Worm (Caenorhabditis elegans): Measurements from ENCODE around the gene nap-1.

The nap-1 gene

DNA sequence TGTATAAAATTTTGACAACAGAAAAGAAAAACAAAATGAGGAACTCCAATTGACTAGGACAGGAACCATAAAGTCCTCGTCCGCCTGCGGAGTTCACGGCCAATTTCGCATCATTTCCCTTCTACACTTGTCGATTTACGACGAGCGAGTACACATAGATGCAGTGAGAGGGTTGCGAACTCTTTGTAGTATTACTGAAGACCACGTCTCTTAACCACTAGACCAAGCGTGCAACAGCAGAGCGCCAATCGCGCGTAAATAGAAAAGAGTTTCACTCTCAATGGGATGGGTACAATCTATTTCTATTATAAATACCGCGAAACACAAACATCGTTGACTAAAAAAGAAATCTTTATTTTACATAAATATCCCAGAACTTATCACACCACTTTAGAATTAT lies 3.7 kb downstream of the nap-1 start (continued):
- TF ChIP-seq ets-5 (GFP tag; IDR thresholded peaks at IDR 0.05) (no peak), nhr-76 (tag; optimal IDR thresholded peaks at IDR 0.05) (no peak), lin-35 (GFP tag; optimal IDR thresholded peaks at IDR 0.05) (peak; percentile 78 to 88), aha-1 (tag; optimal IDR thresholded peaks at IDR 0.05) (no peak), zip-4 (GFP tag; optimal IDR thresholded peaks at IDR 0.05) (peak; percentile 44), dpl-1 (GFP tag; optimal IDR thresholded peaks at IDR 0.05) (peak; percentile 59 to 67 (median 65)), fkh-8 (tag; optimal IDR thresholded peaks at IDR 0.05) (peak; percentile 59), nhr-28 (tag; optimal IDR thresholded peaks at IDR 0.05) (no peak), unc-98 (GFP tag; IDR thresholded peaks at IDR 0.05) (no peak), nhr-90 (tag; optimal IDR thresholded peaks at IDR 0.05; ENCODE audit: poor library complexity) (peak; percentile 87), unc-130 (tag; optimal IDR thresholded peaks at IDR 0.05) (peak; percentile 62), nhr-84 (tag; optimal IDR thresholded peaks at IDR 0.05) (no peak), snu-23 (GFP tag; optimal IDR thresholded peaks at IDR 0.05) (peak; percentile 95), tbx-2 (tag; optimal IDR thresholded peaks at IDR 0.05) (peak; percentile 76), alr-1 (tag; optimal IDR thresholded peaks at IDR 0.05; ENCODE audit: borderline replicate concordance) (no peak), unc-30 (tag; optimal IDR thresholded peaks at IDR 0.05) (no peak), lsy-2 (tag; optimal IDR thresholded peaks at IDR 0.05) (peak; percentile 77 to 87), aly-2 (tag; optimal IDR thresholded peaks at IDR 0.05) (peak; percentile 79), Y116A8C.19 (tag; optimal IDR thresholded peaks at IDR 0.05; ENCODE audit: borderline replicate concordance) (no peak), C16A3.4 (tag; optimal IDR thresholded peaks at IDR 0.05) (peak; percentile 87), jun-1 (tag; optimal IDR thresholded peaks at IDR 0.05) (peak; percentile 19), nhr-20 (tag; optimal IDR thresholded peaks at IDR 0.05) (peak; percentile 91), blmp-1 (tag; optimal IDR thresholded peaks at IDR 0.05) (peak; percentile 44)

DNA sequence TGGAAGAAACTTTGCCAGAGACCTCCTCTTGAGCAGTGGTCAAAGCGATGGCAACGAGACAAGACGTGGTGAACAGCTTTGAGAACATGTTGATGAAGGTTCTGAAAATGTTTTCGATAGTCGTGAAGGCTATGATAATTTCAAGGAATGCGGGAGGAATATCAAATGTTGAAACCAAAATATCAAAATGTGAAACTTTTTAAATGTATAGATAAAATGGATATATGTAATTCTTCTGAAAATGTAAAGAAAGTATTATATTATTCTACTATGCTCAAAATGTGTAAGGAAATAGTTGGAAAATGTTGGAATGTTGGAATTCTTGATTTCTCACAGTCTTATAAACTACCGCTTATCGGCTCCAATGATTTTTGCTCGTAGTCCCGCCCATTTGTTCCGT lies 10.0 kb downstream of the nap-1 start, which contains the start of gene D2096.6:
TSS of gene D2096.6 (minus strand) at position 101 of the 400 bp plus-strand sequence.
- TF ChIP-seq lin-14 (GFP tag; optimal IDR thresholded peaks at IDR 0.05) (no peak), nhr-19 (GFP tag; conservative IDR thresholded peaks at IDR 0.05) (no peak), dpl-1 (GFP tag; optimal IDR thresholded peaks at IDR 0.05) (no peak), lin-39 (tag; optimal IDR thresholded peaks at IDR 0.05) (no peak), ztf-4 (tag; optimal IDR thresholded peaks at IDR 0.05) (no peak), nhr-11 (tag; optimal IDR thresholded peaks at IDR 0.05) (no peak), ceh-8 (GFP tag; optimal IDR thresholded peaks at IDR 0.05) (no peak), aly-2 (tag; optimal IDR thresholded peaks at IDR 0.05) (no peak), rnt-1 (tag; optimal IDR thresholded peaks at IDR 0.05) (no peak), unc-86 (tag; optimal IDR thresholded peaks at IDR 0.05) (no peak), nhr-84 (tag; optimal IDR thresholded peaks at IDR 0.05) (no peak), hpl-2 (GFP tag; optimal IDR thresholded peaks at IDR 0.05) (no peak), nhr-28 (tag; optimal IDR thresholded peaks at IDR 0.05) (no peak)

ce11 chrIV:8367887-8368286 lies 11.2 kb downstream of the nap-1 start:
- no peak for TF ChIP-seq unc-30 (tag; optimal IDR thresholded peaks at IDR 0.05)
- no peak for TF ChIP-seq hpl-2 (GFP tag; optimal IDR thresholded peaks at IDR 0.05)
- TF ChIP-seq C16A3.4 (tag; optimal IDR thresholded peaks at IDR 0.05) = no peak
- no peak for TF ChIP-seq efl-3 (GFP tag; optimal IDR thresholded peaks at IDR 0.05)
- no peak for TF ChIP-seq ztf-4 (tag; optimal IDR thresholded peaks at IDR 0.05)
- TF ChIP-seq jun-1 (tag; optimal IDR thresholded peaks at IDR 0.05) = no peak
- no peak for TF ChIP-seq hlh-4 (tag; optimal IDR thresholded peaks at IDR 0.05)
- TF ChIP-seq grh-1 (GFP tag; IDR thresholded peaks at IDR 0.05) = no peak

DNA sequence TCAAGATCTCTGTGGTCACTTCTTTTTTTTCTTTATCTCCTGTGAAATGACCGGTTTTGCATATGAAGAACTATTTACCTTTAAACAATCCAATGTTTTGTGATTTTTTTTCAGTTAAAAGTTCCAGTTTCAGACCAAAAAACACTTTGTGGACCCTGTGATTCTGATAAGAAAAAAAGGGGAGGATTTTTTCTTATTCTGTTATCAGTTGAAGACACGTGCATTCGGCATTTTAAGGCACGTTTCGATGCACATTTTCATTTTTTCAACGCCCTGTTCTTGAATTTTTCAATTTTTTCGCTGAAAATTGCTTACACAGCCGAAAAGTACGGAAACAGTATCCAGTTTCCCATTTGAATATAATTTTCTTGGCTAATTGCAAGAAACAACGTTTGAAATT lies 12.8 kb downstream of the nap-1 start, which contains the start of gene aagr-1:
TSS of gene aagr-1 (plus strand) at position 227 of the 400 bp plus-strand sequence.
- TF ChIP-seq F16B12.6 (tag; optimal IDR thresholded peaks at IDR 0.05) (no peak), elt-2 (tag; optimal IDR thresholded peaks at IDR 0.05) (peak; percentile 67), efl-3 (GFP tag; optimal IDR thresholded peaks at IDR 0.05) (no peak), lin-35 (GFP tag; optimal IDR thresholded peaks at IDR 0.05) (peak in 1 of 2 experiments; percentile 5), fkh-8 (tag; optimal IDR thresholded peaks at IDR 0.05) (no peak), swsn-7 (tag; optimal IDR thresholded peaks at IDR 0.05) (no peak), ceh-82 (tag; optimal IDR thresholded peaks at IDR 0.05) (no peak), lin-14 (GFP tag; optimal IDR thresholded peaks at IDR 0.05) (no peak), ceh-8 (GFP tag; optimal IDR thresholded peaks at IDR 0.05) (no peak), lsy-2 (tag; optimal IDR thresholded peaks at IDR 0.05) (no peak), unc-30 (tag; optimal IDR thresholded peaks at IDR 0.05) (no peak), fos-1 (tag; optimal IDR thresholded peaks at IDR 0.05) (no peak), fkh-10 (GFP tag; optimal IDR thresholded peaks at IDR 0.05) (no peak), ztf-11 (tag; optimal IDR thresholded peaks at IDR 0.05) (no peak), ceh-88 (GFP tag; IDR thresholded peaks at IDR 0.05) (no peak), snpc-4 (tag; optimal IDR thresholded peaks at IDR 0.05) (no peak), hlh-17 (GFP tag; optimal IDR thresholded peaks at IDR 0.05; ENCODE audit: borderline replicate concordance) (no peak)
